Worm (Caenorhabditis elegans): ENCODE measurements around the gene gop-3.
A peak's percentile ranks its signal among the peaks of the same experiment; 100 is the strongest.

gop-3 gene

DNA sequence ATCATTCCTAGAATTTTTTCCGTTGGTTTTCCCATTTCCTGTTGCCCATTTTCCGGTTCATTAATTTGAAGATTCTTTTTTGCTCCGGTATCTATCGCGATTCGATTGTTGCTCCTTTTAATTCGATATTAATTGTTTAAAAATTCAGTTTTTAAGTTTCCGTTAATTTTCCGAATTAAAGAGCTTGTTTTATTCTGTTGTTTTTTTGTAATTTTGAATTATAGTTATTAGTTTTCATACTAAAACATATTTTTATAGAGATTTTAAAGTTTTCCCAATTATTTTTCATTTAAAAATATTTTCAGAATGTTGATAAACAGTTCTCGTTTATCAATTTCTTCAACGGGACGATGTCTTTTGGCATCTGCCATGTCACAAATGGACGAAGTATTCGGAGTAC, 26.2 kb upstream of the gop-3 start, which contains the start of gene mrps-26:
TSS of gene mrps-26 (plus strand) at position 301 of the 400 bp plus-strand sequence.
- TF ChIP-seq mep-1 (tag; optimal IDR thresholded peaks at IDR 0.05) (no peak), flh-1 (GFP tag; optimal IDR thresholded peaks at IDR 0.05) (no peak), elt-3 (tag; optimal IDR thresholded peaks at IDR 0.05) (no peak), lsy-2 (tag; optimal IDR thresholded peaks at IDR 0.05) (no peak), hlh-1 (tag; optimal IDR thresholded peaks at IDR 0.05) (no peak), nhr-28 (tag; optimal IDR thresholded peaks at IDR 0.05) (no peak), unc-62 (GFP tag; optimal IDR thresholded peaks at IDR 0.05) (no peak), mab-5 (tag; optimal IDR thresholded peaks at IDR 0.05) (no peak), blmp-1 (tag; optimal IDR thresholded peaks at IDR 0.05) (no peak), pha-4 (tag; optimal IDR thresholded peaks at IDR 0.05) (no peak)

DNA sequence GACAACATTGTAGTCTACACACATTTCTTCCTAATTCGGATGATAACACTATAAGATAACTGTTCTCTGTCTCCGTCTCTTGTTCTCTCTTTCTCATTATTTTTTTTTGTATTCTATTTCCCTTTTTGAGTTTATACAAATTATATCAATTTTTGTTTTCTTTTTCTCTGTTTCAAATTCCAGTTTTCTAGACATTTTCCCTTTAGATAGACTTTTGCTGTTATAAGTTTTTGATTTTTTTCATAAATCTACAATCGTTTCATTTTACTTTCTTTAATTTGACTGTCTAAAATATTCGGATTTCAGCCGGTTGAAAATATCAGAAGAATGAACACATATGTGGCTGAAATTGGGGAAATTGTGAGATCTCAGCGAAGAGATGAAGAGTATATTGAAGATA, 24.4 kb upstream of the gop-3 start, which contains the start of gene prx-10:
TSS of gene prx-10 (plus strand) at position 301 of the 400 bp plus-strand sequence.
- TF ChIP-seq ceh-39 (tag; optimal IDR thresholded peaks at IDR 0.05) (no peak), pha-4 (tag; optimal IDR thresholded peaks at IDR 0.05) (no peak), bed-3 (GFP tag; optimal IDR thresholded peaks at IDR 0.05) (no peak), unc-62 (GFP tag; optimal IDR thresholded peaks at IDR 0.05) (no peak), ham-2 (GFP tag; optimal IDR thresholded peaks at IDR 0.05) (no peak), lsy-2 (tag; optimal IDR thresholded peaks at IDR 0.05) (no peak), unc-39 (tag; optimal IDR thresholded peaks at IDR 0.05) (no peak)

DNA sequence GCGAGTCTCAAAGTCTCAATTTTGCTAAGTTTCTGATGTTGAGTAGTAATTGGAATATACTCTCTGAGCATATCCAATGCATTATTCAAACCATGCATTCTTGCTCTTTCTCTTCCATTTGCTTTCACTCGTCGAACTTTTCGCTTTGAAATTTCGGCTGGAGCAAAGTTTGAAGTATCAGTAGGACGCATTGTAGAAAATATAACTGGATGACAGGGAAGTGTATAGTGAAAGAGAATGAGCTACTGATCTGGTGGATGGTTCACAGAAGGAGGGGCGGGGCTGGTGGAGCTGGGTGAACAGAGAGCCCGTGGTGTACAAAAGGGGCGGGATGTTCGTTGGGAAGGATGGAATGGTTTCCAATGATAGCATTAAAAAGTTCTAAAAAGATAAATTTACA, 18.6 kb upstream of the gop-3 start:
- no peak for TF ChIP-seq drap-1 (GFP tag; optimal IDR thresholded peaks at IDR 0.05)
- TF ChIP-seq unc-120 (tag; optimal IDR thresholded peaks at IDR 0.05; ENCODE audit: poor library complexity, severe bottlenecking), result no peak

DNA sequence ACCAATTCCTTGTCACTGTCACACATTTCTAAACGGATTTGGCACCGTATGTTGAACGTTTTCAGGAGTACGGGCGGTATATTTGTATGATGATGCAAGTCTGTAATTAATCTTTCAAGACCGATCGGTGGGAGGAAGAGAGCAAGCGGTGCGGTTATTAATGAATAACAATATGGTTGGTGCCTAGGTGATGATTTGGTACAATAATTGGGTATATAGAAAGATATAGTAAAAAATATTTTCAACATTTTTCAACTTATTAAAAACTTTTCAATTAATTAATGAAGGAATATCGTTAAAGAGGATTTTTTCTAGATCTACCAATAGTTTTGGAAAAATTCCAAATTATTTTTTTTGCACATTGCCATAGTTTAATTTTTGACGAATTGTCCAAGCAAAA, 16.0 kb upstream of the gop-3 start, which contains the start of gene cnd-1:
TSS of gene cnd-1 (minus strand) at position 101 of the 400 bp plus-strand sequence.
- TF ChIP-seq unc-120 (tag; optimal IDR thresholded peaks at IDR 0.05; ENCODE audit: poor library complexity, severe bottlenecking) (no peak), lin-32 (GFP tag; optimal IDR thresholded peaks at IDR 0.05) (no peak), nhr-2 (tag; optimal IDR thresholded peaks at IDR 0.05) (peak; percentile 72), unc-39 (tag; optimal IDR thresholded peaks at IDR 0.05) (no peak)

DNA sequence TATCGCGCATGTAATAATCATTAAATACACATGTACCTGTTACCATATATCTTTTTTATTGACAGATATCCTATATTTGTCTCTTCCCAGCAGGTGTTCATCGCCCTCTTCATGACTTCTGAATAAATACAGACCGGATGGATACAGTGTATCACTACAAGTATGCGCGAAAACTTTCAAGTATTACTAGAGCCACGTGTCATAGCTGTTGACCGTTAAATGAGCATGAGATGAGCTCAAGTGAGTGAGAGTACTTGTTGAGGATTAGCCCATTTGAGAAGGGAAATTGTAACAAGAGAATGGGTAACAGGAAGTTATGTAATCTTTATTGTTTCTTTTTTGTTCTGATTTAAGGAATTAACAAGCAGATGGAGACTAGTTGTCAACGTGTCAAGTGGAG, 15.4 kb upstream of the gop-3 start:
- TF ChIP-seq nhr-2 (tag; optimal IDR thresholded peaks at IDR 0.05) (peak; percentile 92), mep-1 (tag; optimal IDR thresholded peaks at IDR 0.05) (no peak)

DNA sequence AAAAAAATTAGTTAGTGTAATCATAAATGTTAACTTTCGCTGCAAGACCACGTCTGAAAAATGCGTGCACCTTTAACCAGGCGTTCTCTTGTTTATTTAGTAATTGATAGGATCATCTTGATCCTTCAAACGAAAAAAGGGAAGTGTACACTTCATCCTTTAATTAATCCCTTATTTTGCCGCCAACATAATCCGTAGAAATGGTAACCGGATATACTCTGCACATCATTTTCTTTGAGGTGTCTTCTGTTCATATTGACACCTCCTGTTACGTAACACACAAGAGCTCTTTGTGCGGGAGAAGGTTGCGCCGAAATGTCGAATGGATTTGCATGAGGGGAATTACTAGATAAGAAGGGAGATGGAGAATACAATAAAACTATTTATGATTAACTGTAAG, 11.8 kb upstream of the gop-3 start:
- peak; percentile 14 for TF ChIP-seq zip-8 (tag; optimal IDR thresholded peaks at IDR 0.05)
- peak; percentile 81 for TF ChIP-seq nhr-2 (tag; optimal IDR thresholded peaks at IDR 0.05)
- TF ChIP-seq lsy-2 (tag; optimal IDR thresholded peaks at IDR 0.05), result no peak

DNA sequence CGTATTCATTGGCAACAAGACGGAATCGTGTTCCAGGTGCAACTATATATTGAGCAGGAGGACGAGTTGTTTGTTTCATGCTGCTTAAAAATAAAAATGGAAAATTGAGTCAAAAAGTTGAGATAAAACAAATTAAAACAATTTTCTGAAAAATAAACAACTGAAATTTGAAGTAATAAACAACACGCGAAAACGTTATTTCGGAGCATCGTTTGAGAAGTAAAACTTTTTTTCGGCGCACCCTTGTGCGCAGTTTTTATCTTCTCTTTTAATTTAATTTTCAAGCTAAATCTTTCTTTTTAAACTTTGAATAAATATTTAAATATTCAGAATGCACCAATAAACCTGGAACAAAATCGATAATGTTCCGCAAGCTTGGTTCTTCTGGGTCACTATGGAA, 6.4 kb upstream of the gop-3 start, which contains the start of the genes sumv-1 and gop-1:
TSS of gene sumv-1 (minus strand) at position 80 of the 400 bp plus-strand sequence.
TSS of gene gop-1 (plus strand) at position 331 of the 400 bp plus-strand sequence.
- TF ChIP-seq snpc-4 (tag; optimal IDR thresholded peaks at IDR 0.05), result no peak
- TF ChIP-seq lin-32 (GFP tag; optimal IDR thresholded peaks at IDR 0.05), result no peak
- peak; percentile 36 for TF ChIP-seq ces-1 (GFP tag; optimal IDR thresholded peaks at IDR 0.05)

DNA sequence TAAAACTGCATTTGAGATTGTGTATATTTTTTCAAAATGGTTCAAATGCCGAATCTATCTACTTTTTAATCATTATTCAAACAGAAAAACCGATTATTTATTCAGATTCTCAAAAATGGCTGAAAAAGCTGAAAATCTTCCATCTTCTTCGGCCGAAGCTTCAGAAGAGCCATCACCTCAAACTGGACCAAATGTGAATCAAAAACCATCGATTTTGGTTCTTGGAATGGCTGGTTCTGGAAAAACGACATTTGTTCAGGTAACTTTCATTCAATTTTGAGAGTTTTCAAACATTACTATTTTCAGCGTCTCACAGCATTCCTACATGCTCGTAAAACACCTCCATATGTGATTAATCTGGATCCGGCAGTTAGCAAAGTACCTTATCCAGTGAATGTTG, 1.6 kb upstream of the gop-3 start, which contains the start of gene gop-2:
TSS of gene gop-2 (plus strand) at position 106 of the 400 bp plus-strand sequence.
- TF ChIP-seq ztf-11 (tag; optimal IDR thresholded peaks at IDR 0.05), result no peak
- no peak for TF ChIP-seq unc-39 (tag; optimal IDR thresholded peaks at IDR 0.05)
- TF ChIP-seq blmp-1 (tag; optimal IDR thresholded peaks at IDR 0.05), result no peak
- no peak for TF ChIP-seq ces-1 (GFP tag; optimal IDR thresholded peaks at IDR 0.05)
- no peak for TF ChIP-seq flh-1 (GFP tag; optimal IDR thresholded peaks at IDR 0.05)
- TF ChIP-seq sptf-1 (tag; optimal IDR thresholded peaks at IDR 0.05), result no peak
- no peak for TF ChIP-seq drap-1 (GFP tag; optimal IDR thresholded peaks at IDR 0.05)
- no peak for TF ChIP-seq sem-2 (GFP tag; optimal IDR thresholded peaks at IDR 0.05)
- TF ChIP-seq bed-3 (GFP tag; optimal IDR thresholded peaks at IDR 0.05), result no peak
- no peak for TF ChIP-seq M03D4.4 (tag; optimal IDR thresholded peaks at IDR 0.05)
- TF ChIP-seq nhr-76 (tag; optimal IDR thresholded peaks at IDR 0.05), result no peak
- TF ChIP-seq nhr-237 (tag; optimal IDR thresholded peaks at IDR 0.05), result no peak
- TF ChIP-seq pha-4 (tag; optimal IDR thresholded peaks at IDR 0.05), result no peak
- TF ChIP-seq cnd-1 (tag; optimal IDR thresholded peaks at IDR 0.05), result no peak
- no peak for TF ChIP-seq elt-3 (tag; optimal IDR thresholded peaks at IDR 0.05)
